Worm (Caenorhabditis elegans) whole organism, L4 larva: ENCODE data around the gene ceh-34.

Source experiments
- aly-2 ChIP-seq: sonication (generic microtip); optimal IDR thresholded peaks from 2 replicates; lab custom pipeline; 2018; ENCODE audit warnings: missing biosample characterization, missing genetic modification characterization
- ama-1 ChIP-seq: fragments of 150-350 bp; optimal IDR thresholded peaks from 2 replicates; lab custom pipeline; 2014; ENCODE audit warnings: inconsistent platforms, mixed read lengths
- daf-12 ChIP-seq: fragments of 150-350 bp; optimal IDR thresholded peaks from 2 replicates; lab custom pipeline; 2014; ENCODE audit warnings: missing biosample characterization, missing genetic modification reagents, missing genetic modification characterization
- dpl-1 ChIP-seq: fragments of 150-350 bp; optimal IDR thresholded peaks from 2 replicates; lab custom pipeline; 2014; ENCODE audit warnings: missing biosample characterization, missing genetic modification reagents, missing genetic modification characterization
- fkh-10 ChIP-seq: fragments of 150-350 bp; optimal IDR thresholded peaks from 2 replicates; lab custom pipeline; 2014; ENCODE audit warnings: missing biosample characterization, missing genetic modification reagents, missing genetic modification characterization
- lin-13 ChIP-seq: fragments of 150-350 bp; optimal IDR thresholded peaks from 2 replicates; lab custom pipeline; 2014; ENCODE audit warnings: missing biosample characterization, missing genetic modification reagents, missing genetic modification characterization
- lin-39 ChIP-seq: fragments of 150-350 bp; optimal IDR thresholded peaks from 2 replicates; lab custom pipeline; 2014; ENCODE audit warnings: missing biosample characterization, missing genetic modification reagents, missing genetic modification characterization
- mdt-29 ChIP-seq: fragments of 200-800 bp; sonication (Bioruptor generic); IDR thresholded peaks from 2 replicates; pipeline ENCODE4 v1.3.6; 2022; ENCODE audit warnings: missing genetic modification reagents, missing genetic modification characterization, missing compliant biosample characterization
- mep-1 ChIP-seq: fragments of 150-350 bp; sonication (generic microtip); optimal IDR thresholded peaks from 3 replicates; lab custom pipeline; 2014; ENCODE audit warnings: missing biosample characterization, missing genetic modification characterization
- nhr-77 ChIP-seq: fragments of 150-350 bp; optimal IDR thresholded peaks from 2 replicates; lab custom pipeline; 2014; ENCODE audit warnings: missing biosample characterization, missing genetic modification characterization
- snpc-4 ChIP-seq: fragments of 150-350 bp; optimal IDR thresholded peaks from 2 replicates; lab custom pipeline; 2014; ENCODE audit warnings: missing biosample characterization, missing genetic modification characterization

ce11 chrV:5318349-5318748 lies 1.0 kb downstream of the ceh-34 start:
- TF ChIP-seq daf-12 (tag; lab: Kevin White, UChicago), result no peak
- no peak for TF ChIP-seq lin-39
- no peak for TF ChIP-seq nhr-77 (tag; lab: Kevin White, UChicago)
- no peak for TF ChIP-seq dpl-1 (GFP tag; lab: Kevin White, UChicago)
- no peak for TF ChIP-seq mep-1
- TF ChIP-seq lin-13 (GFP tag; lab: Kevin White, UChicago), result no peak
- no peak for TF ChIP-seq fkh-10 (GFP tag; lab: Kevin White, UChicago)
- no peak for TF ChIP-seq mdt-29 (GFP tag; lab: Robert Waterston, UW)
- TF ChIP-seq snpc-4 (tag; lab: Kevin White, UChicago), result no peak
- no peak for TF ChIP-seq ama-1
- no peak for TF ChIP-seq aly-2 (tag; lab: Kevin White, UChicago)
